Worm (Caenorhabditis elegans): ENCODE measurements around the gene K09E9.7.

The K09E9.7 gene

ce11 chrX:15689244-15689643, 48.5 kb downstream of the K09E9.7 start, which contains the start of gene C03H12.1 (continued):
- TF ChIP-seq madf-5 (GFP tag; IDR thresholded peaks at IDR 0.05) (no peak), unc-130 (GFP tag; optimal IDR thresholded peaks at IDR 0.05) (no peak), egl-27 (tag; optimal IDR thresholded peaks at IDR 0.05) (no peak), jun-1 (tag; optimal IDR thresholded peaks at IDR 0.05) (no peak), zfp-3 (GFP tag; conservative IDR thresholded peaks at IDR 0.05) (no peak), arid-1 (GFP tag; conservative IDR thresholded peaks at IDR 0.05) (no peak), gei-8 (GFP tag; optimal IDR thresholded peaks at IDR 0.05) (no peak), Y5F2A.4 (GFP tag; optimal IDR thresholded peaks at IDR 0.05) (no peak), ztf-11 (tag; optimal IDR thresholded peaks at IDR 0.05) (no peak), ctbp-1 (GFP tag; IDR thresholded peaks at IDR 0.05) (no peak), snpc-1.2 (GFP tag; IDR thresholded peaks at IDR 0.05) (no peak), madf-9 (GFP tag; conservative IDR thresholded peaks at IDR 0.05) (no peak), nhr-10 (tag; optimal IDR thresholded peaks at IDR 0.05) (no peak), set-16 (GFP tag; IDR thresholded peaks at IDR 0.05) (no peak), rbr-2 (tag; optimal IDR thresholded peaks at IDR 0.05) (no peak), T20F7.1 (GFP tag; optimal IDR thresholded peaks at IDR 0.05) (no peak), mdl-1 (tag; optimal IDR thresholded peaks at IDR 0.05) (peak in 1 of 2 experiments; percentile 31), php-3 (GFP tag; IDR thresholded peaks at IDR 0.05) (no peak), mxl-2 (GFP tag; conservative IDR thresholded peaks at IDR 0.05) (no peak), hif-1 (tag; optimal IDR thresholded peaks at IDR 0.05) (no peak), nhr-237 (tag; optimal IDR thresholded peaks at IDR 0.05) (no peak), mes-2 (tag; optimal IDR thresholded peaks at IDR 0.05; ENCODE audit: poor library complexity, severe bottlenecking) (peak; percentile 41), daf-12 (tag; optimal IDR thresholded peaks at IDR 0.05) (no peak), hmg-1.1 (GFP tag; IDR thresholded peaks at IDR 0.05) (no peak), nhr-28 (tag; optimal IDR thresholded peaks at IDR 0.05) (peak; percentile 85), Y105C5A.15 (GFP tag; IDR thresholded peaks at IDR 0.05) (no peak), ZK337.2 (GFP tag; IDR thresholded peaks at IDR 0.05) (no peak), Y48G9A.11 (GFP tag; IDR thresholded peaks at IDR 0.05) (no peak), lin-29 (GFP tag; IDR thresholded peaks at IDR 0.05) (no peak), dmd-6 (GFP tag; IDR thresholded peaks at IDR 0.05) (peak; percentile 75), egl-43 (GFP tag; IDR thresholded peaks at IDR 0.05) (no peak), nhr-111 (GFP tag; optimal IDR thresholded peaks at IDR 0.05) (no peak), ama-1 (optimal IDR thresholded peaks at IDR 0.05) (no peak), zip-2 (tag; optimal IDR thresholded peaks at IDR 0.05) (no peak), R02D3.7 (tag; optimal IDR thresholded peaks at IDR 0.05) (no peak), mdt-29 (GFP tag; IDR thresholded peaks at IDR 0.05) (no peak), ceh-62 (tag; optimal IDR thresholded peaks at IDR 0.05) (no peak), lim-7 (GFP tag; IDR thresholded peaks at IDR 0.05) (no peak), nhr-41 (GFP tag; IDR thresholded peaks at IDR 0.05) (no peak), cey-2 (tag; optimal IDR thresholded peaks at IDR 0.05; ENCODE audit: borderline replicate concordance, insufficient read depth) (no peak), nhr-48 (tag; optimal IDR thresholded peaks at IDR 0.05) (peak; percentile 24), dpl-1 (GFP tag; optimal IDR thresholded peaks at IDR 0.05) (no peak)

All from whole organism, L4 larva.